Fruit fly (Drosophila melanogaster) whole organism, embryonic: ENCODE results near the gene CG31792.

Experiments used
- CG10147 ChIP-seq: fragments of 200-800 bp; sonication (Bioruptor generic); optimal IDR thresholded peaks from 2 replicates; lab custom pipeline; 2019; ENCODE audit warnings: missing biosample characterization, mild to moderate bottlenecking, missing genetic modification characterization, moderate library complexity
- CG11085 ChIP-seq: fragments of 200-800 bp; sonication (Bioruptor generic); IDR thresholded peaks from 2 replicates; pipeline ENCODE4 v1.3.6; 2022; ENCODE audit warnings: missing biosample characterization, missing genetic modification characterization
- CG11247 ChIP-seq: fragments of 200-800 bp; sonication (Bioruptor generic); IDR thresholded peaks from 2 replicates; pipeline ENCODE4 v1.3.6; 2022; ENCODE audit warnings: missing biosample characterization, missing genetic modification characterization
- CG11504 ChIP-seq: fragments of 200-800 bp; sonication (Bioruptor generic); optimal IDR thresholded peaks from 3 replicates; lab custom pipeline; 2019; ENCODE audit warnings: missing biosample characterization, mild to moderate bottlenecking, missing genetic modification characterization, moderate library complexity
- CG12219 ChIP-seq: fragments of 200-800 bp; sonication (Bioruptor generic); optimal IDR thresholded peaks from 3 replicates; lab custom pipeline; 2018; ENCODE audit warnings: missing biosample characterization, mild to moderate bottlenecking, missing genetic modification characterization
- CG1233 ChIP-seq: fragments of 200-800 bp; sonication (Bioruptor generic); optimal IDR thresholded peaks from 4 replicates; lab custom pipeline; 2018; ENCODE audit warnings: missing biosample characterization, mild to moderate bottlenecking, missing genetic modification characterization
- CG12391 ChIP-seq: fragments of 200-800 bp; sonication (Bioruptor generic); optimal IDR thresholded peaks from 3 replicates; lab custom pipeline; 2018; ENCODE audit warnings: missing biosample characterization, mild to moderate bottlenecking, missing genetic modification characterization, moderate library complexity
- CG12659 ChIP-seq: fragments of 200-800 bp; sonication (Bioruptor generic); optimal IDR thresholded peaks from 3 replicates; lab custom pipeline; 2017; ENCODE audit warnings: mild to moderate bottlenecking, missing biosample characterization, missing genetic modification reagents, missing genetic modification characterization
- CG13287 ChIP-seq: fragments of 200-800 bp; sonication (Bioruptor generic); IDR thresholded peaks from 2 replicates; pipeline ENCODE4 v1.3.6; 2022; ENCODE audit warnings: missing biosample characterization, missing genetic modification characterization; ENCODE audit not compliant: partially characterized antibody
- CG13894 ChIP-seq: fragments of 200-800 bp; sonication (Bioruptor generic); optimal IDR thresholded peaks from 3 replicates; lab custom pipeline; 2018; ENCODE audit warnings: missing biosample characterization, mild to moderate bottlenecking, missing genetic modification characterization, moderate library complexity
- CG17568 ChIP-seq: fragments of 200-800 bp; sonication (Bioruptor generic); optimal IDR thresholded peaks from 2 replicates; lab custom pipeline; 2018; ENCODE audit warnings: missing biosample characterization, mild to moderate bottlenecking, missing genetic modification characterization, moderate library complexity
- CG18262 ChIP-seq: fragments of 200-800 bp; optimal IDR thresholded peaks from 3 replicates; lab custom pipeline; 2019; ENCODE audit warnings: missing biosample characterization, mild to moderate bottlenecking, missing genetic modification characterization, moderate library complexity
- CG2120 ChIP-seq: fragments of 200-800 bp; sonication (Bioruptor generic); optimal IDR thresholded peaks from 3 replicates; lab custom pipeline; 2016; ENCODE audit warnings: missing biosample characterization, missing genetic modification characterization
- CG2875 ChIP-seq: fragments of 200-800 bp; sonication (Bioruptor generic); optimal IDR thresholded peaks from 2 replicates; lab custom pipeline; 2017; ENCODE audit warnings: missing biosample characterization, mild to moderate bottlenecking, missing genetic modification characterization, missing genetic modification reagents
- CG30403 ChIP-seq: fragments of 200-800 bp; sonication (Bioruptor generic); optimal IDR thresholded peaks from 3 replicates; lab custom pipeline; 2016; ENCODE audit warnings: missing biosample characterization, missing genetic modification characterization
- CG3163 ChIP-seq: fragments of 200-800 bp; sonication (Bioruptor generic); optimal IDR thresholded peaks from 3 replicates; lab custom pipeline; 2016; ENCODE audit warnings: missing biosample characterization, missing genetic modification characterization
- CG32772 ChIP-seq: fragments of 200-800 bp; sonication (Bioruptor generic); IDR thresholded peaks from 2 replicates; pipeline ENCODE4 v1.3.6; 2022; ENCODE audit warnings: missing biosample characterization, missing genetic modification characterization
- CG34376 ChIP-seq: fragments of 200-800 bp; sonication (Bioruptor generic); optimal IDR thresholded peaks from 2 replicates; lab custom pipeline; 2018; ENCODE audit warnings: missing biosample characterization, mild to moderate bottlenecking, missing genetic modification characterization
- CG6689 ChIP-seq: fragments of 200-800 bp; sonication (Bioruptor generic); IDR thresholded peaks from 2 replicates; pipeline ENCODE4 v1.3.6; 2022; ENCODE audit warnings: missing biosample characterization, missing genetic modification characterization
- CG7357 ChIP-seq: fragments of 200-800 bp; sonication (Bioruptor generic); IDR thresholded peaks from 3 replicates; pipeline ENCODE4 v1.3.6; 2022; ENCODE audit warnings: missing biosample characterization, missing genetic modification characterization
- Camta ChIP-seq: fragments of 200-800 bp; sonication (Bioruptor generic); optimal IDR thresholded peaks from 2 replicates; lab custom pipeline; 2016; ENCODE audit warnings: missing biosample characterization, missing genetic modification characterization
- CrebB ChIP-seq: fragments of 200-800 bp; sonication (Bioruptor generic); optimal IDR thresholded peaks from 3 replicates; lab custom pipeline; 2018; ENCODE audit warnings: missing biosample characterization, mild to moderate bottlenecking, missing genetic modification characterization
- Dref ChIP-seq: fragments of 200-800 bp; sonication (Bioruptor generic); IDR thresholded peaks from 2 replicates; pipeline ENCODE4 v1.3.6; 2022; ENCODE audit warnings: missing biosample characterization, missing genetic modification characterization
- ERR ChIP-seq: fragments of 200-800 bp; sonication (Bioruptor generic); optimal IDR thresholded peaks from 2 replicates; lab custom pipeline; 2016; ENCODE audit warnings: missing biosample characterization, missing genetic modification characterization
- HLHmδ ChIP-seq: fragments of 200-800 bp; sonication (Bioruptor generic); optimal IDR thresholded peaks from 2 replicates; lab custom pipeline; 2018; ENCODE audit warnings: missing biosample characterization, mild to moderate bottlenecking, missing genetic modification characterization, moderate library complexity
- Jarid2 ChIP-seq: fragments of 200-800 bp; sonication (Bioruptor generic); optimal IDR thresholded peaks from 3 replicates; lab custom pipeline; 2017; ENCODE audit warnings: mild to moderate bottlenecking, missing biosample characterization, missing genetic modification reagents, missing genetic modification characterization
- MBD-R2 ChIP-seq: fragments of 200-800 bp; sonication (Bioruptor generic); IDR thresholded peaks from 2 replicates; pipeline ENCODE4 v1.3.6; 2022; ENCODE audit warnings: missing biosample characterization, missing genetic modification characterization
- Max ChIP-seq: fragments of 200-800 bp; sonication (Bioruptor generic); optimal IDR thresholded peaks from 2 replicates; lab custom pipeline; 2016; ENCODE audit warnings: missing biosample characterization, mild to moderate bottlenecking, missing genetic modification characterization
- Sry-β ChIP-seq: fragments of 200-800 bp; sonication (Bioruptor generic); optimal IDR thresholded peaks from 2 replicates; lab custom pipeline; 2018; ENCODE audit warnings: missing biosample characterization, mild to moderate bottlenecking, missing genetic modification characterization, moderate library complexity
- Ssrp ChIP-seq: fragments of 200-800 bp; sonication (Bioruptor generic); optimal IDR thresholded peaks from 2 replicates; lab custom pipeline; 2018; ENCODE audit warnings: missing biosample characterization, mild to moderate bottlenecking, missing genetic modification characterization, moderate library complexity
- Xbp1 ChIP-seq: fragments of 200-800 bp; sonication (Bioruptor generic); optimal IDR thresholded peaks from 3 replicates; lab custom pipeline; 2016; ENCODE audit warnings: missing biosample characterization, mild to moderate bottlenecking, missing genetic modification characterization
- ase ChIP-seq: fragments of 200-800 bp; sonication (Bioruptor generic); IDR thresholded peaks from 3 replicates; pipeline ENCODE4 v1.3.6; 2022; ENCODE audit warnings: missing biosample characterization, missing genetic modification characterization
- bigmax ChIP-seq: fragments of 200-800 bp; sonication (Bioruptor generic); optimal IDR thresholded peaks from 2 replicates; lab custom pipeline; 2018; ENCODE audit warnings: missing biosample characterization, mild to moderate bottlenecking, missing genetic modification characterization
- cato ChIP-seq: fragments of 200-800 bp; sonication (Bioruptor generic); optimal IDR thresholded peaks from 2 replicates; lab custom pipeline; 2016; ENCODE audit warnings: missing biosample characterization, missing genetic modification characterization, borderline replicate concordance
- chinmo ChIP-seq: fragments of 200-800 bp; sonication (Bioruptor generic); IDR thresholded peaks from 4 replicates; pipeline ENCODE4 v1.3.6; 2022; ENCODE audit warnings: missing biosample characterization, missing genetic modification characterization; ENCODE audit not compliant: partially characterized antibody
- crol ChIP-seq: fragments of 200-800 bp; sonication (Bioruptor generic); IDR thresholded peaks from 2 replicates; pipeline ENCODE4 v1.3.6; 2022; ENCODE audit warnings: missing biosample characterization, missing genetic modification characterization
- crp ChIP-seq, 2 experiments: fragments of 200-800 bp; sonication (Bioruptor generic); optimal IDR thresholded peaks; 2 replicates in 1 of 2; 3 replicates in 1 of 2; lab custom pipeline; 2017; ENCODE audit warnings: missing biosample characterization in 2 of 2, missing genetic modification characterization in 2 of 2, mild to moderate bottlenecking in 1 of 2, moderate library complexity in 1 of 2
- lbe ChIP-seq: fragments of 200-800 bp; sonication (Bioruptor generic); optimal IDR thresholded peaks from 2 replicates; lab custom pipeline; 2016; ENCODE audit warnings: missing biosample characterization, mild to moderate bottlenecking, missing genetic modification characterization
- mld ChIP-seq: fragments of 200-800 bp; sonication (Bioruptor generic); IDR thresholded peaks from 3 replicates; pipeline ENCODE4 v1.3.6; 2022; ENCODE audit warnings: missing biosample characterization, missing genetic modification characterization; ENCODE audit not compliant: partially characterized antibody
- nerfin-2 ChIP-seq: fragments of 200-800 bp; sonication (Bioruptor generic); IDR thresholded peaks from 2 replicates; pipeline ENCODE4 v1.3.6; 2022; ENCODE audit warnings: missing biosample characterization, missing genetic modification characterization; ENCODE audit not compliant: partially characterized antibody
- nmo ChIP-seq: fragments of 200-800 bp; sonication (Bioruptor generic); optimal IDR thresholded peaks from 2 replicates; lab custom pipeline; 2018; ENCODE audit warnings: missing biosample characterization, mild to moderate bottlenecking, missing genetic modification characterization, moderate library complexity
- otp ChIP-seq: fragments of 200-800 bp; sonication (Bioruptor generic); IDR thresholded peaks from 3 replicates; pipeline ENCODE4, ENCODE4 v1.3.6; 2022; ENCODE audit warnings: missing biosample characterization, missing genetic modification characterization
- pfk ChIP-seq: fragments of 200-800 bp; sonication (Bioruptor generic); optimal IDR thresholded peaks from 2 replicates; lab custom pipeline; 2018; ENCODE audit warnings: missing biosample characterization, mild to moderate bottlenecking, missing genetic modification characterization, moderate library complexity
- pros ChIP-seq: fragments of 200-800 bp; sonication (Bioruptor generic); optimal IDR thresholded peaks from 3 replicates; lab custom pipeline; 2019; ENCODE audit warnings: missing biosample characterization, mild to moderate bottlenecking, missing genetic modification characterization, moderate library complexity
- repo ChIP-seq: fragments of 200-800 bp; sonication (Bioruptor generic); optimal IDR thresholded peaks from 2 replicates; lab custom pipeline; 2016; ENCODE audit warnings: missing biosample characterization, missing genetic modification characterization
- sens-2 ChIP-seq: fragments of 200-800 bp; sonication (Bioruptor generic); IDR thresholded peaks from 2 replicates; pipeline ENCODE4 v1.3.6; 2022; ENCODE audit warnings: missing biosample characterization, missing genetic modification characterization
- vfl ChIP-seq: fragments of 200-800 bp; sonication (Bioruptor generic); optimal IDR thresholded peaks from 2 replicates; lab custom pipeline; 2016; ENCODE audit warnings: missing biosample characterization, missing genetic modification characterization
- vvl ChIP-seq: fragments of 200-800 bp; sonication (Bioruptor generic); IDR thresholded peaks from 2 replicates; pipeline ENCODE4 v1.3.6; 2022; ENCODE audit warnings: missing biosample characterization, missing genetic modification characterization
- wdn ChIP-seq: fragments of 200-800 bp; sonication (Bioruptor generic); IDR thresholded peaks from 2 replicates; pipeline ENCODE4 v1.3.6; 2022; ENCODE audit warnings: missing biosample characterization, missing genetic modification characterization

CG31792 gene

DNA sequence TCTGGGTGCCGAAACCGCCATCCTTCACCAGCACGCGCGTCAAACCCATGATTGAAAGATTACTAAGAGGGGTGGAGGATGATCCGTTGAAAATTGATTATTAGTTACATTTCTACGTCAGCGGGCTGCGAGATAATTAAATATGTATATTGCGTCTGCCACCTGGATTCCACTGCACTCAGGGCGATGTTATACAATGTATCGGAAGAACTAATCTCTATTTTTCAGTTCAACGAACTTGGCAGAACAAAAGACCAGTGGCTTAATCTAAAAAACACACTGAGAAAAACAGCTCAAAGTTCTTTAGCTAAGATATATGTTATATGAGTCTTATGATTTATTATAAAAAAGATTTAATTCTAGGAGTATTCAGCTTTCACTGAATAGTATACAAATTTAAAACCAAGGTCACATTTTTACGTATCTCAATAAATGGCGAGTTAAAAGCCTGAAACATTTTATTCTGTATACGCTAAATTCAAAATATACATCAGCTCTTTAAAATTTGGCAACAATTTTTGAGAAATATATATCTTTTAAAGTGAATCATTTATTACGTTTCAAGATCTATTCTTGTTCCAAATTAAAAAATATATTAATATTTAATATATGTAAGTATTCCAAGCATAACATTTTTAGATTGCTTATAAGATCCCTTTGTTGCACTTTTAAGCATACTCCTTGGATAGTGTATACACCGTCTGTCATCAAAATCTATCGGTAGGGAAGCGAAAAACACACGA, 43.6 kb upstream of the CG31792 start (continued):
- TF ChIP-seq MBD-R2 (0 out of 2 replicates have a peak, but pooled peaks have one; percentile 6), nmo (GFP tag; lab: Kevin White, UChicago) (peak; percentile 24), CG11247 (GFP tag; lab: Robert Waterston, UW) (no peak), ase (GFP tag; lab: Robert Waterston, UW) (no peak), CG12659 (peak; percentile 58), cato (GFP tag; lab: Kevin White, UChicago) (no peak), CG6689 (GFP tag; lab: Robert Waterston, UW) (0 out of 2 replicates have a peak, but pooled peaks have one; percentile 23), CG12219 (no peak), CG7357 (GFP tag; lab: Robert Waterston, UW) (no peak), CG18262 (peak; percentile 54), vvl (GFP tag; lab: Robert Waterston, UW) (no peak), CG3163 (GFP tag; lab: Kevin White, UChicago) (no peak), CG2875 (GFP tag; lab: Kevin White, UChicago) (no peak), chinmo (GFP tag; lab: Robert Waterston, UW) (no peak), Camta (no peak), CrebB (no peak), CG17568 (GFP tag; lab: Kevin White, UChicago) (no peak), wdn (GFP tag; lab: Robert Waterston, UW) (no peak), crp (GFP tag; optimal IDR thresholded peaks at IDR 0.05; lab: Kevin White, UChicago) (no peak), sens-2 (no peak), HLHmδ (GFP tag; lab: Kevin White, UChicago) (no peak), CG32772 (GFP tag; lab: Robert Waterston, UW) (no peak), Jarid2 (no peak), Xbp1 (GFP tag; lab: Kevin White, UChicago) (no peak), pfk (no peak), lbe (GFP tag; lab: Kevin White, UChicago) (no peak), bigmax (no peak), CG11085 (no peak), CG30403 (GFP tag; lab: Kevin White, UChicago) (peak; percentile 42), Sry-β (GFP tag; lab: Kevin White, UChicago) (no peak), CG1233 (GFP tag; lab: Kevin White, UChicago) (no peak), repo (no peak), CG11504 (tag; lab: Kevin White, UChicago) (peak; percentile 60), pros (no peak), Ssrp (tag; lab: Kevin White, UChicago) (peak; percentile 8), Dref (GFP tag; lab: Robert Waterston, UW) (no peak), nerfin-2 (GFP tag; lab: Robert Waterston, UW) (no peak), CG2120 (GFP tag; lab: Kevin White, UChicago) (peak; percentile 11), CG13894 (tag; lab: Kevin White, UChicago) (no peak), ERR (no peak), mld (GFP tag; lab: Robert Waterston, UW) (no peak), Max (GFP tag; lab: Kevin White, UChicago) (no peak), vfl (GFP tag; lab: Kevin White, UChicago) (no peak), otp (no peak), CG12391 (tag; lab: Kevin White, UChicago) (peak; percentile 33), CG10147 (GFP tag; lab: Kevin White, UChicago) (peak; percentile 14), crol (no peak), CG34376 (GFP tag; lab: Kevin White, UChicago) (peak; percentile 9), CG13287 (GFP tag; lab: Robert Waterston, UW) (no peak)
